Worm (Caenorhabditis elegans) whole organism, L2 larva: ENCODE measurements around the gene hlb-1.

Experiments used
- ama-1 ChIP-seq: fragments of 150-350 bp; optimal IDR thresholded peaks from 2 replicates; lab custom pipeline; 2018; ENCODE audit warnings: inconsistent platforms
- crh-2 ChIP-seq: sonication (generic microtip); optimal IDR thresholded peaks from 2 replicates; lab custom pipeline; 2017; ENCODE audit warnings: missing biosample characterization, missing genetic modification characterization
- egl-27 ChIP-seq: sonication (generic microtip); optimal IDR thresholded peaks from 3 replicates; lab custom pipeline; 2017; ENCODE audit warnings: missing biosample characterization, missing genetic modification reagents, missing genetic modification characterization
- elt-1 ChIP-seq: fragments of 150-350 bp; optimal IDR thresholded peaks from 2 replicates; lab custom pipeline; 2014; ENCODE audit warnings: missing biosample characterization, missing genetic modification characterization
- elt-3 ChIP-seq: sonication (generic microtip); optimal IDR thresholded peaks from 2 replicates; lab custom pipeline; 2017; ENCODE audit warnings: missing biosample characterization, missing genetic modification characterization
- mbf-1 ChIP-seq: sonication (generic microtip); optimal IDR thresholded peaks from 2 replicates; lab custom pipeline; 2017; ENCODE audit warnings: missing biosample characterization, missing genetic modification characterization
- mdl-1 ChIP-seq, 2 experiments: fragments of 150-350 bp in 1 of 2; sonication (generic microtip) in 1 of 2; optimal IDR thresholded peaks; 2 replicates each; lab custom pipeline; 2017; ENCODE audit warnings: missing biosample characterization in 2 of 2, missing genetic modification characterization in 2 of 2
- nhr-11 ChIP-seq: fragments of 150-350 bp; optimal IDR thresholded peaks from 2 replicates; lab custom pipeline; 2014; ENCODE audit warnings: missing biosample characterization, missing genetic modification characterization
- nhr-237 ChIP-seq: fragments of 150-350 bp; optimal IDR thresholded peaks from 2 replicates; lab custom pipeline; 2014; ENCODE audit warnings: missing biosample characterization, missing genetic modification characterization
- skn-1 ChIP-seq: sonication (generic microtip); optimal IDR thresholded peaks from 2 replicates; lab custom pipeline; 2017; ENCODE audit warnings: missing biosample characterization, missing genetic modification characterization
- unc-39 ChIP-seq: fragments of 150-350 bp; optimal IDR thresholded peaks from 2 replicates; lab custom pipeline; 2014; ENCODE audit warnings: missing biosample characterization, missing genetic modification characterization

ce11 chrX:13864191-13864590 is 18.3 kb downstream of the hlb-1 start, which contains the start of gene M03B6.3:
- TF ChIP-seq nhr-11 (tag; lab: Kevin White, UChicago) (no peak), nhr-237 (tag; lab: Kevin White, UChicago) (no peak), mdl-1 (tag; optimal IDR thresholded peaks at IDR 0.05; lab: Kevin White, UChicago) (no peak), egl-27 (tag; lab: Kevin White, UChicago) (no peak), unc-39 (tag; lab: Kevin White, UChicago) (no peak), elt-3 (tag; lab: Kevin White, UChicago) (no peak), mbf-1 (tag; lab: Kevin White, UChicago) (no peak), elt-1 (tag; lab: Kevin White, UChicago) (no peak), ama-1 (lab: Kevin White, UChicago) (no peak), crh-2 (tag; lab: Kevin White, UChicago) (no peak), skn-1 (tag; lab: Kevin White, UChicago) (no peak)
